Fruit fly (Drosophila melanogaster): ENCODE results near the gene ems.

DNA sequence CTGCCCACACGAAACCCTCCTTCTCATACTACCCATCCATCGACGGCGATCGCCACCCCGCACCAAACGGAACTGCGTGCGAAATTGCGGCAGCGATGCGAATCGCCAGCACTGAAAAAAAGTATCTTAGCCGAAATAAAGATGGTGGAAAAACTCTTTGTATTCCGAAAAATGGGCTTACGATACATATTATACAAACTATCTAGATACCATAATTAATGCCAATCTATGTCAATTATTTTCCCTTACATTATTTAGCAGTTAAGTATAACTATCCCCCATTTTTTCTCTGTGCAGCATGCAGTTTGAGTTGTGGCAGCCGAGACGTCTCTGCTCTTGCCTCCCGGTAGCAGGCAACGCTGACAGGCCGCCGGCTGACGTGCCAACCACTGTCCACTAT lies 39.8 kb upstream of the ems start:
- TF ChIP-seq fru (optimal IDR thresholded peaks at IDR 0.05) (no peak), dpn (GFP tag; optimal IDR thresholded peaks at IDR 0.05) (no peak), inv (GFP tag; IDR thresholded peaks at IDR 0.05; ENCODE audit: partially characterized antibody) (no peak), exex (tag; optimal IDR thresholded peaks at IDR 0.05) (no peak), zfh2 (GFP tag; optimal IDR thresholded peaks at IDR 0.05) (no peak), cwo (GFP tag; optimal IDR thresholded peaks at IDR 0.05) (no peak)

Measured in whole organism, embryonic.